Worm (Caenorhabditis elegans) whole organism, L1 larva: ENCODE measurements around the gene oac-14.

ENCODE experiments used
- C04F5.9 ChIP-seq: sonication (generic microtip); optimal IDR thresholded peaks from 2 replicates; lab custom pipeline; 2016; ENCODE audit warnings: missing genetic modification characterization, missing compliant biosample characterization
- Y116A8C.19 ChIP-seq: sonication (generic microtip); optimal IDR thresholded peaks from 2 replicates; lab custom pipeline; 2016; ENCODE audit warnings: missing compliant biosample characterization, missing genetic modification characterization, borderline replicate concordance
- alr-1 ChIP-seq: fragments of 200-800 bp; sonication (Bioruptor generic); optimal IDR thresholded peaks from 2 replicates; lab custom pipeline; 2018; ENCODE audit warnings: borderline replicate concordance, mild to moderate bottlenecking, missing genetic modification characterization, missing compliant biosample characterization
- ama-1 ChIP-seq: fragments of 150-350 bp; optimal IDR thresholded peaks from 2 replicates; lab custom pipeline; 2014
- blmp-1 ChIP-seq: fragments of 150-350 bp; optimal IDR thresholded peaks from 2 replicates; lab custom pipeline; 2014; ENCODE audit warnings: missing biosample characterization, missing genetic modification characterization
- ceh-8 ChIP-seq: fragments of 200-800 bp; sonication (Bioruptor generic); optimal IDR thresholded peaks from 2 replicates; lab custom pipeline; 2018; ENCODE audit warnings: mild to moderate bottlenecking, missing genetic modification characterization, moderate library complexity, missing compliant biosample characterization
- dpl-1 ChIP-seq, 3 experiments: fragments of 150-350 bp in 2 of 3; sonication (generic microtip) in 1 of 3; optimal IDR thresholded peaks; 2 replicates each; lab custom pipeline; 2014 to 2017; ENCODE audit warnings: missing biosample characterization in 3 of 3, missing genetic modification characterization in 3 of 3, missing genetic modification reagents in 3 of 3
- dsc-1 ChIP-seq: sonication (generic microtip); optimal IDR thresholded peaks from 2 replicates; lab custom pipeline; 2016; ENCODE audit warnings: mild to moderate bottlenecking, missing genetic modification characterization, missing compliant biosample characterization
- egl-27 ChIP-seq, 2 experiments: fragments of 150-350 bp in 1 of 2; sonication (generic microtip); optimal IDR thresholded peaks; 3 replicates each; lab custom pipeline; 2017 to 2018; ENCODE audit warnings: missing biosample characterization in 2 of 2, missing genetic modification characterization in 2 of 2, missing genetic modification reagents in 2 of 2
- elt-3 ChIP-seq, 6 experiments: fragments of 150-350 bp in 1 of 6; sonication (generic microtip); optimal IDR thresholded peaks; 2 replicates each; lab custom pipeline; 2017 to 2018; ENCODE audit warnings: missing biosample characterization in 6 of 6, missing genetic modification characterization in 6 of 6, inconsistent platforms in 1 of 6
- fkh-10 ChIP-seq: sonication (generic microtip); optimal IDR thresholded peaks from 2 replicates; lab custom pipeline; 2017; ENCODE audit warnings: missing biosample characterization, missing genetic modification reagents, missing genetic modification characterization
- fkh-8 ChIP-seq: sonication (generic microtip); optimal IDR thresholded peaks from 2 replicates; lab custom pipeline; 2016; ENCODE audit warnings: mild to moderate bottlenecking, missing genetic modification characterization, missing compliant biosample characterization
- fos-1 ChIP-seq: fragments of 150-350 bp; optimal IDR thresholded peaks from 2 replicates; lab custom pipeline; 2014; ENCODE audit warnings: missing biosample characterization, missing genetic modification characterization
- hlh-17 ChIP-seq: fragments of 200-800 bp; sonication (Bioruptor generic); optimal IDR thresholded peaks from 2 replicates; lab custom pipeline; 2018; ENCODE audit warnings: missing genetic modification characterization, mild to moderate bottlenecking, missing compliant biosample characterization, moderate library complexity, borderline replicate concordance
- hlh-4 ChIP-seq: sonication (generic microtip); optimal IDR thresholded peaks from 2 replicates; lab custom pipeline; 2016; ENCODE audit warnings: mild to moderate bottlenecking, missing genetic modification characterization, missing compliant biosample characterization
- irx-1 ChIP-seq: sonication (generic microtip); optimal IDR thresholded peaks from 2 replicates; lab custom pipeline; 2016; ENCODE audit warnings: missing genetic modification characterization, missing compliant biosample characterization
- isw-1 ChIP-seq: fragments of 200-800 bp; sonication (Bioruptor generic); IDR thresholded peaks from 2 replicates; pipeline ENCODE4 v1.3.6; 2022; ENCODE audit warnings: missing genetic modification characterization, missing compliant biosample characterization
- jun-1 ChIP-seq: fragments of 150-350 bp; optimal IDR thresholded peaks from 2 replicates; lab custom pipeline; 2014; ENCODE audit warnings: missing biosample characterization, missing genetic modification reagents, missing genetic modification characterization
- lin-14 ChIP-seq: fragments of 200-800 bp; sonication (Bioruptor generic); optimal IDR thresholded peaks from 2 replicates; lab custom pipeline; 2018; ENCODE audit warnings: mild to moderate bottlenecking, missing genetic modification characterization, moderate library complexity, missing compliant biosample characterization
- lin-15B ChIP-seq: fragments of 150-350 bp; sonication (generic microtip); optimal IDR thresholded peaks from 3 replicates; lab custom pipeline; 2014; ENCODE audit warnings: missing biosample characterization, missing genetic modification characterization
- lin-35 ChIP-seq, 2 experiments: fragments of 150-350 bp; optimal IDR thresholded peaks; 2 replicates each; lab custom pipeline; 2014; ENCODE audit warnings: missing biosample characterization in 2 of 2, missing genetic modification characterization in 2 of 2, missing genetic modification reagents in 2 of 2
- mab-9 ChIP-seq: fragments of 200-800 bp; sonication (Bioruptor generic); IDR thresholded peaks from 2 replicates; pipeline ENCODE4 v1.3.6; 2022; ENCODE audit warnings: missing genetic modification reagents, missing genetic modification characterization, missing compliant biosample characterization
- nhr-11 ChIP-seq: fragments of 150-350 bp; optimal IDR thresholded peaks from 2 replicates; lab custom pipeline; 2014; ENCODE audit warnings: missing biosample characterization, missing genetic modification characterization
- nhr-12 ChIP-seq: sonication (generic microtip); optimal IDR thresholded peaks from 2 replicates; lab custom pipeline; 2017; ENCODE audit warnings: missing biosample characterization, missing genetic modification characterization
- nhr-20 ChIP-seq: sonication (generic microtip); optimal IDR thresholded peaks from 2 replicates; lab custom pipeline; 2016; ENCODE audit warnings: mild to moderate bottlenecking, missing genetic modification characterization, missing compliant biosample characterization
- nhr-71 ChIP-seq: sonication (generic microtip); optimal IDR thresholded peaks from 2 replicates; lab custom pipeline; 2016; ENCODE audit warnings: mild to moderate bottlenecking, missing genetic modification characterization, moderate library complexity, missing compliant biosample characterization
- nhr-84 ChIP-seq: sonication (generic microtip); optimal IDR thresholded peaks from 2 replicates; lab custom pipeline; 2017; ENCODE audit warnings: missing biosample characterization, missing genetic modification characterization
- nhr-85 ChIP-seq: sonication (generic microtip); peaks from one replicate; lab custom pipeline; 2016; ENCODE audit warnings: missing genetic modification characterization, inconsistent platforms, missing compliant biosample characterization
- pqm-1 ChIP-seq: sonication (generic microtip); optimal IDR thresholded peaks from 3 replicates; lab custom pipeline; 2017; ENCODE audit warnings: missing biosample characterization, missing genetic modification characterization
- snu-23 ChIP-seq: sonication (generic microtip); optimal IDR thresholded peaks from 2 replicates; lab custom pipeline; 2016; ENCODE audit warnings: missing genetic modification characterization, missing compliant biosample characterization
- sox-4 ChIP-seq: sonication (generic microtip); optimal IDR thresholded peaks from 2 replicates; lab custom pipeline; 2016; ENCODE audit warnings: missing genetic modification characterization, missing compliant biosample characterization
- sup-37 ChIP-seq: fragments of 200-800 bp; sonication (Bioruptor generic); optimal IDR thresholded peaks from 2 replicates; lab custom pipeline; 2018; ENCODE audit warnings: mild to moderate bottlenecking, missing genetic modification characterization, missing compliant biosample characterization
- tbx-2 ChIP-seq: sonication (generic microtip); optimal IDR thresholded peaks from 2 replicates; lab custom pipeline; 2016; ENCODE audit warnings: missing genetic modification characterization, missing compliant biosample characterization
- tlp-1 ChIP-seq: fragments of 150-350 bp; optimal IDR thresholded peaks from 2 replicates; lab custom pipeline; 2014; ENCODE audit warnings: missing biosample characterization, missing genetic modification characterization
- unc-130 ChIP-seq: fragments of 150-350 bp; optimal IDR thresholded peaks from 2 replicates; lab custom pipeline; 2017; ENCODE audit warnings: missing biosample characterization, missing genetic modification characterization, inconsistent platforms
- zag-1 ChIP-seq: fragments of 150-350 bp; optimal IDR thresholded peaks from 2 replicates; lab custom pipeline; 2014; ENCODE audit warnings: missing biosample characterization, missing genetic modification characterization
- zip-4 ChIP-seq: fragments of 200-800 bp; sonication (Bioruptor generic); optimal IDR thresholded peaks from 2 replicates; lab custom pipeline; 2018; ENCODE audit warnings: mild to moderate bottlenecking, missing genetic modification characterization, moderate library complexity, missing compliant biosample characterization
- ztf-4 ChIP-seq: fragments of 150-350 bp; optimal IDR thresholded peaks from 2 replicates; lab custom pipeline; 2014; ENCODE audit warnings: missing biosample characterization, missing genetic modification characterization

The oac-14 gene

DNA sequence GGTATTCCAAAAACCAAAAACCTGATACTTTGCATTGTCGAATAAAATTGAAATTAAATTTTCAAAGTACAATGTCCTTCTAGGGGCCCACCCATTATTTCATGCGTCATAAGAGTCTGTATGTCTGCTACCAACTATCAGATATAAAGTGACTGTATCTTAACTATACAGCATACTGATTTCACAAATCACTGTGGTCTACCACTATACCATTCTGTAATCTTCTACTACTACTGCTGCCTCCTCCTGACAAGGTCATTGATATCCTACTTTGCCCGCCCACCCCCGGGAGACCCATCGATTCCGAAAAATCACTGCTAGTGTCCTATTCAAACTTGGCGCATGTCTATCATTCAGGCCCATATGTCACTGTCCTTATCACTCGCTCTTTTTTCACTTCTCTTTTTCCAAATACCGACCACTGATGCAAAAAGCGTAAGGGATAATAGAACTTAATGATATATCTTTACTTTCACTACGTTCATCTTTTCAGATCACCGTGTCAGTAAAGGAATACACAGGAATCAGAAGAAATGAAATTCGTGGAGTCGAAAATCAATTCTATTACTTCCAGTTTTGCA lies 30.3 kb upstream of the oac-14 start, which contains the start of gene C07A4.2:
TSS of gene C07A4.2 (plus strand) at position 195 of the 581 bp plus-strand sequence.
- TF ChIP-seq hlh-17 (GFP tag; lab: Kevin White, UChicago) = no peak
- no peak for TF ChIP-seq ztf-4
- TF ChIP-seq elt-3 (tag; optimal IDR thresholded peaks at IDR 0.05; lab: Kevin White, UChicago) = peak in 4 of 6 experiments; percentile 5 to 85 (median 45)
- peak; percentile 94 for TF ChIP-seq blmp-1 (tag; lab: Kevin White, UChicago)
- TF ChIP-seq tbx-2 (tag; lab: Kevin White, UChicago) = no peak
- TF ChIP-seq alr-1 (tag; lab: Kevin White, UChicago) = no peak
- TF ChIP-seq nhr-85 = peak; percentile 85
- peak; percentile 46 for TF ChIP-seq nhr-20 (tag; lab: Kevin White, UChicago)
- no peak for TF ChIP-seq fos-1
- TF ChIP-seq lin-14 (GFP tag; lab: Kevin White, UChicago) = peak; percentile 57
- TF ChIP-seq C04F5.9 = no peak

DNA sequence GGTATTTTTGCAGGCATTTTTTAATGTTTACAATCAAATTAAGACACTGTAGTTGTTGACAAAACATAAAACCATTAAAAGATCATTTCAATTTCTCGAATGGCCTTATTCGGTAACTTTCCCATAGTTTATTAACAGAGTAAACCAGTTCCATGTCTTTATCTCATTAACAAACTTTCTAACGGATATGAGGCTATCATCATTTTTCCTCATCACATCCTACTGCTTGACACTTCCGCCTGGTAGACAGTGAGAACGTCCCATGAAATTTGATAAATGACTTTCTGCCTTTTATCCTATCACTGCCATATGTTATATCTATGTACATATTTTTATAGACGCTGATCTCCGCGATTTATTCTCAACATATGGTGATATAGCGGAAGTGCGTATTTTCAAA lies 28.8 kb upstream of the oac-14 start:
- TF ChIP-seq dsc-1 (tag; lab: Kevin White, UChicago) (no peak), nhr-12 (tag; lab: Kevin White, UChicago) (no peak), hlh-4 (tag; lab: Kevin White, UChicago) (no peak), tbx-2 (tag; lab: Kevin White, UChicago) (no peak), zip-4 (no peak), egl-27 (tag; optimal IDR thresholded peaks at IDR 0.05; lab: Kevin White, UChicago) (no peak), fkh-8 (tag; lab: Kevin White, UChicago) (no peak), nhr-85 (peak; percentile 89), fos-1 (no peak), elt-3 (tag; optimal IDR thresholded peaks at IDR 0.05; lab: Kevin White, UChicago) (peak in 3 of 6 experiments; percentile 3 to 74 (median 29)), isw-1 (GFP tag; lab: Robert Waterston, UW) (no peak), C04F5.9 (no peak), fkh-10 (GFP tag; lab: Kevin White, UChicago) (no peak), blmp-1 (tag; lab: Kevin White, UChicago) (peak; percentile 84), mab-9 (GFP tag; lab: Robert Waterston, UW) (no peak), nhr-11 (tag; lab: Kevin White, UChicago) (no peak), sox-4 (tag; lab: Kevin White, UChicago) (no peak), ceh-8 (GFP tag; lab: Kevin White, UChicago) (no peak), unc-130 (tag; lab: Kevin White, UChicago) (no peak), irx-1 (tag; lab: Kevin White, UChicago) (no peak), lin-15B (tag; lab: Kevin White, UChicago) (no peak), jun-1 (no peak), sup-37 (no peak), lin-14 (GFP tag; lab: Kevin White, UChicago) (peak; percentile 64), ama-1 (lab: Kevin White, UChicago) (no peak), Y116A8C.19 (tag; lab: Kevin White, UChicago) (no peak), pqm-1 (tag; lab: Kevin White, UChicago) (no peak)

DNA sequence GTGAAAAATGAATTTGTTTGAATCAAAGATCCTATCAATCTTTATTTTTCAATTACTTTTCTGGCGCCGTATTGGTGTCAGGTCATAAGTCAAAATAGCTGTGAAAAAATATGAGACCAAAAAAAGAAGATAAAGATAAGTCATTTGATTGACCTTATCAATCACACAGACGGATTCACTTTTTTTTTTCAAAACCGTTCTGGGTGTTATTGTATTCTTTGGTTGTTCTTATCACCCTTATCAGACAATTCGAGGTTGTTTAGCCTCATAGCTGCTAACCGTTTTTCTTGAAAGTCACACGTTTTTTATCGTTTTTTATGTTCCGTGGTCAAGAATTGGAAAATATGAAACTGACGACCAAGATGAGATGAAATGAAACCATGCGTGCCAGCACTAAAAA lies 26.7 kb upstream of the oac-14 start:
- no peak for TF ChIP-seq pqm-1 (tag; lab: Kevin White, UChicago)
- TF ChIP-seq blmp-1 (tag; lab: Kevin White, UChicago) = peak; percentile 72
- no peak for TF ChIP-seq zag-1
- TF ChIP-seq nhr-71 (tag; lab: Kevin White, UChicago) = peak; percentile 30
- TF ChIP-seq unc-130 (tag; lab: Kevin White, UChicago) = no peak
- peak in 2 of 6 experiments; percentile 70 to 98 for TF ChIP-seq elt-3 (tag; optimal IDR thresholded peaks at IDR 0.05; lab: Kevin White, UChicago)
- TF ChIP-seq ama-1 (lab: Kevin White, UChicago) = no peak
- TF ChIP-seq nhr-84 (tag; lab: Kevin White, UChicago) = no peak
- no peak for TF ChIP-seq tlp-1 (tag; lab: Kevin White, UChicago)
- no peak for TF ChIP-seq dsc-1 (tag; lab: Kevin White, UChicago)
- peak in 1 of 2 experiments; percentile 17 for TF ChIP-seq lin-35 (GFP tag; optimal IDR thresholded peaks at IDR 0.05; lab: Kevin White, UChicago)
- no peak for TF ChIP-seq dpl-1 (GFP tag; optimal IDR thresholded peaks at IDR 0.05; lab: Kevin White, UChicago)
- TF ChIP-seq lin-14 (GFP tag; lab: Kevin White, UChicago) = peak; percentile 30
- TF ChIP-seq nhr-85 = peak; percentile 78
- peak; percentile 13 for TF ChIP-seq snu-23
- peak; percentile 53 for TF ChIP-seq nhr-20 (tag; lab: Kevin White, UChicago)
